Worm (Caenorhabditis elegans) whole organism, mixed stage, embryonic: ENCODE measurements around the gene F13B12.2.

ENCODE experiments used
- M03D4.4 ChIP-seq: sonication (generic microtip); optimal IDR thresholded peaks from 2 replicates; lab custom pipeline; 2017; ENCODE audit warnings: mild to moderate bottlenecking, missing genetic modification characterization, missing compliant biosample characterization
- bed-3 ChIP-seq: fragments of 200-800 bp; sonication (Bioruptor generic); optimal IDR thresholded peaks from 3 replicates; lab custom pipeline; 2018; ENCODE audit warnings: mild to moderate bottlenecking, missing genetic modification characterization, moderate library complexity, missing compliant biosample characterization
- blmp-1 ChIP-seq: fragments of 150-350 bp; optimal IDR thresholded peaks from 2 replicates; lab custom pipeline; 2014; ENCODE audit warnings: missing biosample characterization, missing genetic modification characterization
- ceh-39 ChIP-seq: fragments of 150-350 bp; optimal IDR thresholded peaks from 2 replicates; lab custom pipeline; 2014; ENCODE audit warnings: missing biosample characterization, missing genetic modification characterization
- ceh-43 ChIP-seq: fragments of 200-800 bp; sonication (Bioruptor generic); optimal IDR thresholded peaks from 2 replicates; lab custom pipeline; 2018; ENCODE audit warnings: mild to moderate bottlenecking, missing genetic modification characterization, moderate library complexity, missing compliant biosample characterization
- ceh-83 ChIP-seq: fragments of 200-800 bp; sonication (Bioruptor generic); optimal IDR thresholded peaks from 2 replicates; lab custom pipeline; 2018; ENCODE audit warnings: mild to moderate bottlenecking, missing genetic modification characterization, missing compliant biosample characterization
- ces-1 ChIP-seq: fragments of 150-350 bp; optimal IDR thresholded peaks from 2 replicates; lab custom pipeline; 2014; ENCODE audit warnings: missing biosample characterization, missing genetic modification reagents, missing genetic modification characterization
- cnd-1 ChIP-seq: fragments of 200-800 bp; sonication (Bioruptor generic); optimal IDR thresholded peaks from 2 replicates; lab custom pipeline; 2018; ENCODE audit warnings: mild to moderate bottlenecking, missing genetic modification characterization, missing compliant biosample characterization
- drap-1 ChIP-seq: fragments of 200-800 bp; sonication (Bioruptor generic); optimal IDR thresholded peaks from 3 replicates; lab custom pipeline; 2018; ENCODE audit warnings: mild to moderate bottlenecking, missing genetic modification characterization, missing compliant biosample characterization
- elt-3 ChIP-seq: fragments of 150-350 bp; optimal IDR thresholded peaks from 2 replicates; lab custom pipeline; 2014; ENCODE audit warnings: missing biosample characterization, missing genetic modification characterization
- flh-1 ChIP-seq: fragments of 200-800 bp; sonication (Bioruptor generic); optimal IDR thresholded peaks from 2 replicates; lab custom pipeline; 2018; ENCODE audit warnings: mild to moderate bottlenecking, missing genetic modification characterization, moderate library complexity, missing compliant biosample characterization
- ham-2 ChIP-seq: fragments of 200-800 bp; sonication (Bioruptor generic); optimal IDR thresholded peaks from 2 replicates; lab custom pipeline; 2018; ENCODE audit warnings: mild to moderate bottlenecking, missing genetic modification characterization, missing compliant biosample characterization
- hlh-1 ChIP-seq: fragments of 150-350 bp; optimal IDR thresholded peaks from 2 replicates; lab custom pipeline; 2014; ENCODE audit warnings: missing biosample characterization, missing genetic modification reagents, missing genetic modification characterization
- lin-32 ChIP-seq: fragments of 200-800 bp; sonication (Bioruptor generic); optimal IDR thresholded peaks from 2 replicates; lab custom pipeline; 2018; ENCODE audit warnings: mild to moderate bottlenecking, missing genetic modification characterization, missing compliant biosample characterization
- lsy-2 ChIP-seq: fragments of 150-350 bp; optimal IDR thresholded peaks from 2 replicates; lab custom pipeline; 2014; ENCODE audit warnings: missing biosample characterization, missing genetic modification characterization
- mab-5 ChIP-seq: fragments of 150-350 bp; optimal IDR thresholded peaks from 2 replicates; lab custom pipeline; 2014; ENCODE audit warnings: missing biosample characterization, missing genetic modification characterization
- mep-1 ChIP-seq: fragments of 150-350 bp; optimal IDR thresholded peaks from 2 replicates; lab custom pipeline; 2017; ENCODE audit warnings: missing biosample characterization, missing genetic modification reagents, missing genetic modification characterization, inconsistent platforms
- mls-2 ChIP-seq: sonication (generic microtip); optimal IDR thresholded peaks from 2 replicates; lab custom pipeline; 2016; ENCODE audit warnings: mild to moderate bottlenecking, missing genetic modification characterization, moderate library complexity, missing compliant biosample characterization
- nhr-2 ChIP-seq: fragments of 150-350 bp; optimal IDR thresholded peaks from 2 replicates; lab custom pipeline; 2014; ENCODE audit warnings: missing biosample characterization, missing genetic modification characterization
- nhr-237 ChIP-seq: fragments of 150-350 bp; optimal IDR thresholded peaks from 2 replicates; lab custom pipeline; 2014; ENCODE audit warnings: missing biosample characterization, missing genetic modification characterization
- nhr-28 ChIP-seq: fragments of 150-350 bp; optimal IDR thresholded peaks from 2 replicates; lab custom pipeline; 2014; ENCODE audit warnings: missing biosample characterization, missing genetic modification characterization
- nhr-76 ChIP-seq: sonication (generic microtip); optimal IDR thresholded peaks from 2 replicates; lab custom pipeline; 2017; ENCODE audit warnings: missing biosample characterization, missing genetic modification characterization
- pha-4 ChIP-seq: fragments of 150-350 bp; optimal IDR thresholded peaks from 2 replicates; lab custom pipeline; 2018; ENCODE audit warnings: missing biosample characterization, missing genetic modification reagents, missing genetic modification characterization
- sem-2 ChIP-seq: fragments of 200-800 bp; sonication (Bioruptor generic); optimal IDR thresholded peaks from 2 replicates; lab custom pipeline; 2018; ENCODE audit warnings: mild to moderate bottlenecking, missing genetic modification characterization, missing compliant biosample characterization
- snpc-4 ChIP-seq: fragments of 150-350 bp; optimal IDR thresholded peaks from 2 replicates; lab custom pipeline; 2014; ENCODE audit warnings: missing biosample characterization, missing genetic modification characterization
- sptf-1 ChIP-seq: sonication (generic microtip); optimal IDR thresholded peaks from 2 replicates; lab custom pipeline; 2017; ENCODE audit warnings: mild to moderate bottlenecking, missing genetic modification characterization, moderate library complexity, missing compliant biosample characterization
- tbx-8 ChIP-seq: fragments of 200-800 bp; sonication (Bioruptor generic); optimal IDR thresholded peaks from 2 replicates; lab custom pipeline; 2018; ENCODE audit warnings: mild to moderate bottlenecking, missing genetic modification characterization, moderate library complexity, missing compliant biosample characterization
- unc-62 ChIP-seq: fragments of 150-350 bp; optimal IDR thresholded peaks from 2 replicates; lab custom pipeline; 2014; ENCODE audit warnings: missing biosample characterization, missing genetic modification reagents, missing genetic modification characterization
- zip-8 ChIP-seq: fragments of 150-350 bp; optimal IDR thresholded peaks from 2 replicates; lab custom pipeline; 2014; ENCODE audit warnings: missing biosample characterization, missing genetic modification characterization
- ztf-11 ChIP-seq: fragments of 150-350 bp; optimal IDR thresholded peaks from 2 replicates; lab custom pipeline; 2014; ENCODE audit warnings: missing biosample characterization, missing genetic modification characterization

The F13B12.2 gene

ce11 chrIV:10443510-10443909 is 14.6 kb upstream of the F13B12.2 start, which contains the start of gene F13B12.7:
Gene F13B12.7, plus strand, starts transcription at chrIV:10443810.
- TF ChIP-seq ham-2 (GFP tag; lab: Kevin White, UChicago) (no peak), lin-32 (no peak), nhr-28 (tag; lab: Kevin White, UChicago) (no peak)

- TF ChIP-seq elt-3 (tag; lab: Kevin White, UChicago) (no peak), lsy-2 (tag; lab: Kevin White, UChicago) (no peak), nhr-237 (tag; lab: Kevin White, UChicago) (no peak), tbx-8 (GFP tag; lab: Kevin White, UChicago) (no peak), nhr-2 (tag; lab: Kevin White, UChicago) (no peak), nhr-28 (tag; lab: Kevin White, UChicago) (no peak), snpc-4 (tag; lab: Kevin White, UChicago) (no peak), sem-2 (GFP tag; lab: Kevin White, UChicago) (no peak), ztf-11 (tag; lab: Kevin White, UChicago) (no peak), pha-4 (tag; lab: Kevin White, UChicago) (no peak), M03D4.4 (tag; lab: Kevin White, UChicago) (no peak), cnd-1 (tag; lab: Kevin White, UChicago) (no peak), ces-1 (no peak), bed-3 (GFP tag; lab: Kevin White, UChicago) (no peak)
Measured at ce11 chrIV:10442904-10443303, 14.0 kb upstream of the F13B12.2 start.

DNA sequence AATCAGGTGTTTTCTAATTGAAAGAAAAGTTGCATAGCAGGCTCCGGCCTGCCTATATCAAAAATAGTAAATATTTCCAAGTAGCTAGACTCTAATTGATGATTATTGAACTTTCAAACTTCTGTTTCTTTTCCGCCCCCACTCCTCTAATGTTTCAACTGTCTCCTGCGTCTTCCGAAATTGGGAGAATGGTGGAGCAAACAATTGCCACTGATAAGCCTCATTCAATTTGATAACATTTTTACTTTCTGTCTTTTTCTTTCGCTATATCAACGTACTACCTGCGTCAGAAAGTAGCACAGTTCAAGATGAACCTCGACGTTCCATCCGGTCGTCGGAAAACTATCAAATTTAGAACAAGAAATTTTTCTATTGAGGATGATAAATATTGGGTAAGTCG is 10.0 kb upstream of the F13B12.2 start, which contains the start of gene F13B12.3:
Gene F13B12.3 (plus strand): TSS at position 223 of the 400 bp plus-strand sequence.
- TF ChIP-seq ham-2 (GFP tag; lab: Kevin White, UChicago) = no peak
- no peak for TF ChIP-seq flh-1 (GFP tag; lab: Kevin White, UChicago)
- TF ChIP-seq unc-62 (GFP tag; lab: Kevin White, UChicago) = no peak
- TF ChIP-seq blmp-1 = no peak

ce11 chrIV:10437114-10437513 is 8.2 kb upstream of the F13B12.2 start:
- TF ChIP-seq bed-3 (GFP tag; lab: Kevin White, UChicago) (no peak), mls-2 (tag; lab: Kevin White, UChicago) (no peak), elt-3 (tag; lab: Kevin White, UChicago) (no peak), sem-2 (GFP tag; lab: Kevin White, UChicago) (no peak), blmp-1 (no peak), hlh-1 (no peak), lin-32 (no peak), drap-1 (GFP tag; lab: Kevin White, UChicago) (no peak), zip-8 (tag; lab: Kevin White, UChicago) (no peak), ceh-39 (tag; lab: Kevin White, UChicago) (no peak), cnd-1 (tag; lab: Kevin White, UChicago) (no peak), ceh-43 (GFP tag; lab: Kevin White, UChicago) (no peak), nhr-76 (tag; lab: Kevin White, UChicago) (no peak)

ce11 chrIV:10436401-10436800 is 7.5 kb upstream of the F13B12.2 start, which contains the start of gene ins-1:
Gene ins-1, plus strand, starts transcription at chrIV:10436701.
- TF ChIP-seq sptf-1 (tag; lab: Kevin White, UChicago) (no peak), tbx-8 (GFP tag; lab: Kevin White, UChicago) (no peak), sem-2 (GFP tag; lab: Kevin White, UChicago) (no peak), blmp-1 (no peak), unc-62 (GFP tag; lab: Kevin White, UChicago) (no peak)

DNA sequence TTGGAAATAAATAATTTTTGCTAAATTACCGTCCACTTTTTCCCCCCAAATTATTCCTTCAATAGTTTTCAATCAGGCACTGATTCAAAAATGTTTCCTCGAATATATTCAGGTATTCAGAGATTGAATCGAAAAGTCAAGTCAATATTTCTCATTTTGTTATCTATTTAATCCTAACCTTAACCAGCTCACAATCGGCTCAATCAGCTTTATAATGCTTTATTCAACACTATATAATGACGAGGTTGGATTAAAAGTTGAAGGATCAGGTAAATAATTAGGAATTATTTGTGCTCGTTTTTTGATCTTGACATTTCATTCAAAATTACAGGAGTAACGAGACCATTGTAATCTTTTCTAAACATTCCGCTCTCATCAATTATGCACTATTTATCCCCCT is 1.6 kb upstream of the F13B12.2 start:
- TF ChIP-seq M03D4.4 (tag; lab: Kevin White, UChicago) (no peak), ceh-83 (GFP tag; lab: Kevin White, UChicago) (no peak), ham-2 (GFP tag; lab: Kevin White, UChicago) (no peak), mep-1 (tag; lab: Kevin White, UChicago) (no peak), nhr-28 (tag; lab: Kevin White, UChicago) (no peak), mab-5 (no peak), drap-1 (GFP tag; lab: Kevin White, UChicago) (no peak), nhr-76 (tag; lab: Kevin White, UChicago) (no peak)
